Worm (Caenorhabditis elegans): ENCODE measurements around the gene col-157.

ce11 chrV:11503081-11503751, 19.4 kb downstream of the col-157 start, which contains the start of gene C55A6.12:
- TF ChIP-seq nhr-90 (tag; optimal IDR thresholded peaks at IDR 0.05) (no peak), let-526 (GFP tag; IDR thresholded peaks at IDR 0.05) (no peak), dpl-1 (GFP tag; optimal IDR thresholded peaks at IDR 0.05) (no peak), let-607 (tag; optimal IDR thresholded peaks at IDR 0.05) (no peak), ceh-91 (GFP tag; IDR thresholded peaks at IDR 0.05) (no peak), madf-8 (GFP tag; conservative IDR thresholded peaks at IDR 0.05) (no peak), F57A8.1 (GFP tag; optimal IDR thresholded peaks at IDR 0.05) (no peak), snpc-4 (GFP tag; optimal IDR thresholded peaks at IDR 0.05) (no peak), snpc-4 (tag; optimal IDR thresholded peaks at IDR 0.05) (no peak)

All from whole organism, young adult.